Fruit fly (Drosophila melanogaster) whole organism, pupa: ENCODE data around the gene Ect3.

Source experiments
- CG12605 ChIP-seq: fragments of 200-800 bp; sonication (Bioruptor generic); IDR thresholded peaks from 2 replicates; pipeline ENCODE4 v1.3.6; 2022; ENCODE audit warnings: missing biosample characterization, missing genetic modification characterization
- CG14655 ChIP-seq: fragments of 200-800 bp; sonication (Bioruptor generic); optimal IDR thresholded peaks from 3 replicates; lab custom pipeline; 2017; ENCODE audit warnings: mild to moderate bottlenecking, missing biosample characterization, missing genetic modification reagents, missing genetic modification characterization
- CG15710 ChIP-seq: fragments of 200-800 bp; sonication (Bioruptor generic); optimal IDR thresholded peaks from 2 replicates; lab custom pipeline; 2018; ENCODE audit warnings: missing biosample characterization, mild to moderate bottlenecking, missing genetic modification characterization, moderate library complexity
- CG32121 ChIP-seq: fragments of 200-800 bp; sonication (Bioruptor generic); IDR thresholded peaks from 2 replicates; pipeline ENCODE4 v1.3.6; 2022; ENCODE audit warnings: missing biosample characterization, missing genetic modification characterization
- CG34367 ChIP-seq: fragments of 200-800 bp; sonication (Bioruptor generic); optimal IDR thresholded peaks from 2 replicates; lab custom pipeline; 2018; ENCODE audit warnings: missing biosample characterization, mild to moderate bottlenecking, missing genetic modification characterization
- CG4496 ChIP-seq: fragments of 200-800 bp; sonication (Bioruptor generic); IDR thresholded peaks from 3 replicates; pipeline ENCODE4 v1.3.6; 2022; ENCODE audit warnings: missing biosample characterization, missing genetic modification characterization
- CG8159 ChIP-seq: fragments of 200-800 bp; sonication (Bioruptor generic); optimal IDR thresholded peaks from 3 replicates; lab custom pipeline; 2018; ENCODE audit warnings: missing biosample characterization, mild to moderate bottlenecking, missing genetic modification characterization, moderate library complexity
- CG8301 ChIP-seq: fragments of 200-800 bp; sonication (Bioruptor generic); optimal IDR thresholded peaks from 2 replicates; lab custom pipeline; 2018; ENCODE audit warnings: missing biosample characterization, mild to moderate bottlenecking, missing genetic modification characterization
- EcR ChIP-seq: fragments of 200-800 bp; sonication (Bioruptor generic); optimal IDR thresholded peaks from 3 replicates; lab custom pipeline; 2019; ENCODE audit warnings: missing biosample characterization, missing genetic modification characterization, mild to moderate bottlenecking, moderate library complexity, missing genetic modification reagents
- Ets98B ChIP-seq: fragments of 200-800 bp; sonication (Bioruptor generic); IDR thresholded peaks from 2 replicates; pipeline ENCODE4 v1.3.6; 2022; ENCODE audit warnings: missing biosample characterization, missing genetic modification characterization
- Pif1A ChIP-seq: fragments of 200-800 bp; sonication (Bioruptor generic); optimal IDR thresholded peaks from 3 replicates; lab custom pipeline; 2016; ENCODE audit warnings: missing biosample characterization, missing genetic modification characterization
- Pif1B ChIP-seq: fragments of 200-800 bp; sonication (Bioruptor generic); optimal IDR thresholded peaks from 3 replicates; lab custom pipeline; 2016; ENCODE audit warnings: missing biosample characterization, missing genetic modification characterization
- gl ChIP-seq: fragments of 200-800 bp; sonication (Bioruptor generic); optimal IDR thresholded peaks from 2 replicates; lab custom pipeline; 2018; ENCODE audit warnings: missing biosample characterization, mild to moderate bottlenecking, missing genetic modification characterization
- rn ChIP-seq: fragments of 200-800 bp; sonication (Bioruptor generic); IDR thresholded peaks from 2 replicates; pipeline ENCODE4 v1.3.6; 2022; ENCODE audit warnings: missing biosample characterization, missing genetic modification characterization

DNA sequence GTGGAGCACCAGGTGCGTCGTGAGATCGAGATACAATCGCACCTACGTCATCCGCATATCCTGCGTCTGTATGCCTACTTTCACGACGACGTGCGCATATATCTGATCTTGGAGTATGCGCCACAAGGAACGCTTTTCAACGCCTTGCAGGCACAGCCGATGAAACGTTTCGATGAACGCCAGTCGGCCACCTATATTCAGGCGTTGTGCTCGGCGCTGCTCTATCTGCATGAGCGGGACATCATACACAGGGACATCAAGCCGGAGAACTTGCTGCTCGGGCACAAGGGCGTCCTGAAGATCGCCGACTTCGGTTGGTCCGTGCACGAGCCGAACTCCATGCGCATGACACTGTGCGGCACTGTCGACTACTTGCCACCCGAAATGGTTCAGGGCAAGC lies 35.1 kb upstream of the Ect3 start:
- TF ChIP-seq gl (no peak), CG32121 (GFP tag; lab: Robert Waterston, UW) (no peak), CG8159 (tag; lab: Kevin White, UChicago) (no peak), Pif1B (GFP tag; lab: Kevin White, UChicago) (no peak), CG4496 (GFP tag; lab: Robert Waterston, UW) (no peak), rn (GFP tag; lab: Robert Waterston, UW) (no peak), EcR (GFP tag; lab: Kevin White, UChicago) (no peak), CG15710 (no peak), CG14655 (GFP tag; lab: Kevin White, UChicago) (no peak), CG34367 (no peak), Pif1A (GFP tag; lab: Kevin White, UChicago) (no peak), CG8301 (tag; lab: Kevin White, UChicago) (no peak), CG12605 (GFP tag; lab: Robert Waterston, UW) (no peak), Ets98B (no peak)
